Worm (Caenorhabditis elegans) whole organism, L2 larva: ENCODE measurements around the gene slc-25A29.

Experiments
- C34F6.9 ChIP-seq: fragments of 150-350 bp; optimal IDR thresholded peaks from 2 replicates; lab custom pipeline; 2014; ENCODE audit warnings: missing biosample characterization, missing genetic modification characterization
- F13H6.1 ChIP-seq: sonication (generic microtip); optimal IDR thresholded peaks from 2 replicates; lab custom pipeline; 2016; ENCODE audit warnings: missing genetic modification characterization, missing compliant biosample characterization
- R02D3.7 ChIP-seq: fragments of 150-350 bp; optimal IDR thresholded peaks from 2 replicates; lab custom pipeline; 2014; ENCODE audit warnings: missing biosample characterization, missing genetic modification characterization
- Y55F3AM.14 ChIP-seq: fragments of 200-800 bp; sonication (Bioruptor generic); optimal IDR thresholded peaks from 2 replicates; lab custom pipeline; 2018; ENCODE audit warnings: mild to moderate bottlenecking, missing genetic modification characterization, missing compliant biosample characterization
- ZK546.5 ChIP-seq: sonication (generic microtip); optimal IDR thresholded peaks from 2 replicates; lab custom pipeline; 2017; ENCODE audit warnings: missing biosample characterization, missing genetic modification characterization
- alr-1 ChIP-seq: fragments of 150-350 bp; optimal IDR thresholded peaks from 2 replicates; lab custom pipeline; 2014; ENCODE audit warnings: missing biosample characterization, missing genetic modification characterization
- ama-1 ChIP-seq: fragments of 150-350 bp; optimal IDR thresholded peaks from 2 replicates; lab custom pipeline; 2018; ENCODE audit warnings: inconsistent platforms
- blmp-1 ChIP-seq: sonication (generic microtip); optimal IDR thresholded peaks from 2 replicates; lab custom pipeline; 2017; ENCODE audit warnings: missing genetic modification characterization, mild to moderate bottlenecking, missing compliant biosample characterization, antibody characterized with exemption, moderate library complexity; ENCODE audit not compliant: insufficient read depth
- ceh-16 ChIP-seq: fragments of 150-350 bp; optimal IDR thresholded peaks from 2 replicates; lab custom pipeline; 2014; ENCODE audit warnings: missing biosample characterization, missing genetic modification characterization
- ceh-82 ChIP-seq: fragments of 150-350 bp; optimal IDR thresholded peaks from 2 replicates; lab custom pipeline; 2014; ENCODE audit warnings: missing biosample characterization, missing genetic modification characterization
- crh-2 ChIP-seq: sonication (generic microtip); optimal IDR thresholded peaks from 2 replicates; lab custom pipeline; 2017; ENCODE audit warnings: missing biosample characterization, missing genetic modification characterization
- egl-27 ChIP-seq: sonication (generic microtip); optimal IDR thresholded peaks from 3 replicates; lab custom pipeline; 2017; ENCODE audit warnings: missing biosample characterization, missing genetic modification reagents, missing genetic modification characterization
- elt-1 ChIP-seq: fragments of 150-350 bp; optimal IDR thresholded peaks from 2 replicates; lab custom pipeline; 2014; ENCODE audit warnings: missing biosample characterization, missing genetic modification characterization
- gmeb-1 ChIP-seq: fragments of 150-350 bp; optimal IDR thresholded peaks from 2 replicates; lab custom pipeline; 2014; ENCODE audit warnings: missing biosample characterization, missing genetic modification characterization
- lin-13 ChIP-seq: fragments of 150-350 bp; optimal IDR thresholded peaks from 2 replicates; lab custom pipeline; 2014; ENCODE audit warnings: missing biosample characterization, missing genetic modification reagents, missing genetic modification characterization
- lin-39 ChIP-seq: fragments of 150-350 bp; optimal IDR thresholded peaks from 2 replicates; lab custom pipeline; 2014; ENCODE audit warnings: missing biosample characterization, missing genetic modification reagents, missing genetic modification characterization
- lsy-2 ChIP-seq, 2 experiments: fragments of 150-350 bp in 1 of 2; sonication (generic microtip) in 1 of 2; optimal IDR thresholded peaks; 2 replicates each; lab custom pipeline; 2014 to 2017; ENCODE audit warnings: missing biosample characterization in 2 of 2, missing genetic modification characterization in 2 of 2
- mab-5 ChIP-seq: fragments of 150-350 bp; optimal IDR thresholded peaks from 2 replicates; lab custom pipeline; 2014; ENCODE audit warnings: missing biosample characterization, missing genetic modification characterization
- mbf-1 ChIP-seq: sonication (generic microtip); optimal IDR thresholded peaks from 2 replicates; lab custom pipeline; 2017; ENCODE audit warnings: missing biosample characterization, missing genetic modification characterization
- nhr-10 ChIP-seq: sonication (generic microtip); optimal IDR thresholded peaks from 2 replicates; lab custom pipeline; 2017; ENCODE audit warnings: missing biosample characterization, missing genetic modification characterization
- nhr-11 ChIP-seq: fragments of 150-350 bp; optimal IDR thresholded peaks from 2 replicates; lab custom pipeline; 2014; ENCODE audit warnings: missing biosample characterization, missing genetic modification characterization
- nhr-12 ChIP-seq: fragments of 150-350 bp; optimal IDR thresholded peaks from 2 replicates; lab custom pipeline; 2014; ENCODE audit warnings: missing biosample characterization, missing genetic modification characterization
- nhr-129 ChIP-seq: fragments of 150-350 bp; optimal IDR thresholded peaks from 2 replicates; lab custom pipeline; 2014; ENCODE audit warnings: missing biosample characterization, missing genetic modification characterization
- nhr-21 ChIP-seq: fragments of 150-350 bp; optimal IDR thresholded peaks from 2 replicates; lab custom pipeline; 2014; ENCODE audit warnings: missing biosample characterization, missing genetic modification characterization
- nhr-23 ChIP-seq: fragments of 150-350 bp; optimal IDR thresholded peaks from 2 replicates; lab custom pipeline; 2014; ENCODE audit warnings: missing biosample characterization, missing genetic modification reagents, missing genetic modification characterization
- nhr-237 ChIP-seq: fragments of 150-350 bp; optimal IDR thresholded peaks from 2 replicates; lab custom pipeline; 2014; ENCODE audit warnings: missing biosample characterization, missing genetic modification characterization
- nhr-25 ChIP-seq: fragments of 150-350 bp; sonication (generic microtip); optimal IDR thresholded peaks from 3 replicates; lab custom pipeline; 2014; ENCODE audit warnings: missing biosample characterization, missing genetic modification characterization
- nhr-77 ChIP-seq: fragments of 150-350 bp; optimal IDR thresholded peaks from 2 replicates; lab custom pipeline; 2014; ENCODE audit warnings: missing biosample characterization, missing genetic modification characterization
- peb-1 ChIP-seq: fragments of 150-350 bp; optimal IDR thresholded peaks from 2 replicates; lab custom pipeline; 2014; ENCODE audit warnings: missing biosample characterization, missing genetic modification characterization
- sem-4 ChIP-seq: fragments of 150-350 bp; optimal IDR thresholded peaks from 2 replicates; lab custom pipeline; 2014; ENCODE audit warnings: missing biosample characterization, missing genetic modification reagents, missing genetic modification characterization
- skn-1 ChIP-seq: sonication (generic microtip); optimal IDR thresholded peaks from 2 replicates; lab custom pipeline; 2017; ENCODE audit warnings: missing biosample characterization, missing genetic modification characterization
- sma-9 ChIP-seq, 2 experiments: fragments of 150-350 bp in 1 of 2; sonication (generic microtip) in 1 of 2; optimal IDR thresholded peaks; 2 replicates each; lab custom pipeline; 2014 to 2016; ENCODE audit warnings: missing genetic modification characterization in 2 of 2, mild to moderate bottlenecking in 1 of 2, missing biosample characterization in 1 of 2, missing compliant biosample characterization in 1 of 2, missing genetic modification reagents in 1 of 2, moderate library complexity in 1 of 2
- snpc-4 ChIP-seq: fragments of 150-350 bp; optimal IDR thresholded peaks from 2 replicates; lab custom pipeline; 2014; ENCODE audit warnings: missing biosample characterization, missing genetic modification characterization
- unc-55 ChIP-seq: fragments of 150-350 bp; sonication (generic microtip); optimal IDR thresholded peaks from 3 replicates; lab custom pipeline; 2014; ENCODE audit warnings: missing biosample characterization, missing genetic modification reagents, missing genetic modification characterization
- unc-62 ChIP-seq: fragments of 150-350 bp; optimal IDR thresholded peaks from 2 replicates; lab custom pipeline; 2014; ENCODE audit warnings: missing biosample characterization, missing genetic modification reagents, missing genetic modification characterization
- ztf-1 ChIP-seq: fragments of 200-800 bp; sonication (Bioruptor generic); conservative IDR thresholded peaks from 2 replicates; pipeline ENCODE4 v1.3.6; 2022; ENCODE audit warnings: missing genetic modification characterization, missing compliant biosample characterization
- ztf-4 ChIP-seq: fragments of 150-350 bp; optimal IDR thresholded peaks from 2 replicates; lab custom pipeline; 2014; ENCODE audit warnings: missing biosample characterization, missing genetic modification characterization

The slc-25A29 gene

ce11 chrV:14659595-14659994, 1.6 kb upstream of the slc-25A29 start:
- TF ChIP-seq gmeb-1 (tag; lab: Kevin White, UChicago) (no peak), nhr-129 (no peak), unc-55 (no peak), lin-13 (GFP tag; lab: Kevin White, UChicago) (no peak), nhr-23 (tag; lab: Kevin White, UChicago) (no peak), nhr-25 (tag; lab: Kevin White, UChicago) (no peak), peb-1 (no peak), ztf-1 (no peak), elt-1 (tag; lab: Kevin White, UChicago) (no peak), Y55F3AM.14 (no peak), ceh-16 (tag; lab: Kevin White, UChicago) (no peak), R02D3.7 (tag; lab: Kevin White, UChicago) (no peak)

- TF ChIP-seq alr-1 (tag; lab: Kevin White, UChicago), result no peak
- TF ChIP-seq sma-9 (GFP tag; optimal IDR thresholded peaks at IDR 0.05; lab: Kevin White, UChicago), result peak; percentile 20
- TF ChIP-seq sma-9 (tag; optimal IDR thresholded peaks at IDR 0.05; lab: Kevin White, UChicago), result no peak
- peak; percentile 11 for TF ChIP-seq nhr-25 (tag; lab: Kevin White, UChicago)
- peak; percentile 35 for TF ChIP-seq gmeb-1 (tag; lab: Kevin White, UChicago)
These were observed 1.0 kb downstream of the slc-25A29 start for ce11 chrV:14656970-14657369.

- TF ChIP-seq ceh-16 (tag; lab: Kevin White, UChicago), result no peak
- TF ChIP-seq nhr-25 (tag; lab: Kevin White, UChicago), result peak; percentile 47
- TF ChIP-seq blmp-1, result peak; percentile 29
These were observed 2.3 kb downstream of the slc-25A29 start for ce11 chrV:14655689-14656088.

ce11 chrV:14650631-14651030, 7.3 kb downstream of the slc-25A29 start:
- TF ChIP-seq sem-4 (tag; lab: Kevin White, UChicago) (no peak), ztf-4 (tag; lab: Kevin White, UChicago) (no peak), ZK546.5 (tag; lab: Kevin White, UChicago) (no peak), mab-5 (tag; lab: Kevin White, UChicago) (no peak), unc-62 (GFP tag; lab: Kevin White, UChicago) (no peak), nhr-77 (no peak), crh-2 (tag; lab: Kevin White, UChicago) (no peak), ceh-82 (tag; lab: Kevin White, UChicago) (no peak), egl-27 (tag; lab: Kevin White, UChicago) (no peak), blmp-1 (no peak), ztf-1 (no peak), mbf-1 (no peak), peb-1 (no peak), elt-1 (tag; lab: Kevin White, UChicago) (no peak)

ce11 chrV:14649929-14650328, 8.0 kb downstream of the slc-25A29 start:
- TF ChIP-seq nhr-21 (no peak), ama-1 (no peak), F13H6.1 (no peak), ztf-1 (no peak), nhr-11 (tag; lab: Kevin White, UChicago) (no peak), snpc-4 (tag; lab: Kevin White, UChicago) (no peak), egl-27 (tag; lab: Kevin White, UChicago) (no peak), sma-9 (GFP tag; optimal IDR thresholded peaks at IDR 0.05; lab: Kevin White, UChicago) (peak; percentile 6), sma-9 (tag; optimal IDR thresholded peaks at IDR 0.05; lab: Kevin White, UChicago) (no peak), nhr-23 (tag; lab: Kevin White, UChicago) (no peak), mab-5 (tag; lab: Kevin White, UChicago) (peak; percentile 27), nhr-10 (no peak), nhr-77 (no peak), peb-1 (no peak), unc-55 (no peak), R02D3.7 (tag; lab: Kevin White, UChicago) (no peak), unc-62 (GFP tag; lab: Kevin White, UChicago) (no peak), nhr-12 (tag; lab: Kevin White, UChicago) (no peak), lsy-2 (tag; optimal IDR thresholded peaks at IDR 0.05; lab: Kevin White, UChicago) (peak in 1 of 2 experiments; percentile 47), lin-39 (tag; lab: Kevin White, UChicago) (peak; percentile 1), nhr-129 (peak; percentile 58), skn-1 (no peak), nhr-237 (tag; lab: Kevin White, UChicago) (no peak), ceh-16 (tag; lab: Kevin White, UChicago) (no peak), C34F6.9 (tag; lab: Kevin White, UChicago) (peak; percentile 62), elt-1 (tag; lab: Kevin White, UChicago) (no peak), sem-4 (tag; lab: Kevin White, UChicago) (peak; percentile 31), crh-2 (tag; lab: Kevin White, UChicago) (no peak)
